Worm (Caenorhabditis elegans) whole organism, L4 larva: ENCODE results near the gene Y37E11B.5.

Experiments used
- F26F4.8 ChIP-seq: fragments of 200-800 bp; sonication (Bioruptor generic); conservative IDR thresholded peaks from 2 replicates; pipeline ENCODE4 v1.3.6; 2022; ENCODE audit warnings: missing genetic modification characterization, missing compliant biosample characterization
- F37D6.2 ChIP-seq: sonication (generic microtip); optimal IDR thresholded peaks from 2 replicates; lab custom pipeline; 2016; ENCODE audit warnings: mild to moderate bottlenecking, missing genetic modification characterization, missing compliant biosample characterization
- R02D3.7 ChIP-seq: fragments of 150-350 bp; sonication (generic microtip); optimal IDR thresholded peaks from 3 replicates; lab custom pipeline; 2014; ENCODE audit warnings: missing biosample characterization, missing genetic modification characterization
- T20F7.1 ChIP-seq: fragments of 200-800 bp; sonication (Bioruptor generic); optimal IDR thresholded peaks from 2 replicates; lab custom pipeline; 2018; ENCODE audit warnings: mild to moderate bottlenecking, missing genetic modification characterization, missing compliant biosample characterization
- T26A8.4 ChIP-seq: fragments of 200-800 bp; sonication (Bioruptor generic); IDR thresholded peaks from 2 replicates; pipeline ENCODE4 v1.3.6; 2022; ENCODE audit warnings: missing genetic modification characterization, missing compliant biosample characterization
- Y105C5A.15 ChIP-seq: fragments of 200-800 bp; sonication (Bioruptor generic); IDR thresholded peaks from 2 replicates; pipeline ENCODE4 v1.3.6; 2022; ENCODE audit warnings: missing genetic modification characterization, missing compliant biosample characterization
- Y48G9A.11 ChIP-seq: fragments of 200-800 bp; sonication (Bioruptor generic); IDR thresholded peaks from 2 replicates; pipeline ENCODE4 v1.3.6; 2022; ENCODE audit warnings: missing genetic modification reagents, missing genetic modification characterization, missing compliant biosample characterization
- ZK546.5 ChIP-seq, 2 experiments: sonication (generic microtip); optimal IDR thresholded peaks; 2 replicates each; lab custom pipeline; 2017; ENCODE audit warnings: missing biosample characterization in 2 of 2, missing genetic modification characterization in 2 of 2
- aha-1 ChIP-seq: fragments of 150-350 bp; peaks from one replicate; lab custom pipeline; 2014; ENCODE audit warnings: missing biosample characterization, missing genetic modification characterization
- attf-4 ChIP-seq: sonication (generic microtip); optimal IDR thresholded peaks from 3 replicates; lab custom pipeline; 2017; ENCODE audit warnings: missing biosample characterization, missing genetic modification characterization
- ceh-28 ChIP-seq: fragments of 150-350 bp; optimal IDR thresholded peaks from 2 replicates; lab custom pipeline; 2014; ENCODE audit warnings: missing biosample characterization, missing genetic modification reagents, missing genetic modification characterization
- ceh-62 ChIP-seq: sonication (generic microtip); optimal IDR thresholded peaks from 2 replicates; lab custom pipeline; 2017; ENCODE audit warnings: missing biosample characterization, missing genetic modification characterization
- ctbp-1 ChIP-seq: fragments of 200-800 bp; sonication (Bioruptor generic); IDR thresholded peaks from 2 replicates; pipeline ENCODE4 v1.3.6; 2022; ENCODE audit warnings: missing genetic modification reagents, missing genetic modification characterization, missing compliant biosample characterization
- daf-12 ChIP-seq: fragments of 150-350 bp; optimal IDR thresholded peaks from 2 replicates; lab custom pipeline; 2014; ENCODE audit warnings: missing biosample characterization, missing genetic modification reagents, missing genetic modification characterization
- daf-8 ChIP-seq: fragments of 200-800 bp; sonication (Bioruptor generic); IDR thresholded peaks from 2 replicates; pipeline ENCODE4 v1.3.6; 2022; ENCODE audit warnings: missing genetic modification characterization, missing compliant biosample characterization
- dmd-8 ChIP-seq: fragments of 200-800 bp; sonication (Bioruptor generic); IDR thresholded peaks from 2 replicates; pipeline ENCODE4 v1.3.6; 2022; ENCODE audit warnings: missing genetic modification characterization, missing compliant biosample characterization
- dmd-9 ChIP-seq: fragments of 200-800 bp; sonication (Bioruptor generic); IDR thresholded peaks from 2 replicates; pipeline ENCODE4 v1.3.6; 2022; ENCODE audit warnings: missing genetic modification reagents, missing genetic modification characterization, missing compliant biosample characterization
- dpl-1 ChIP-seq: fragments of 150-350 bp; optimal IDR thresholded peaks from 2 replicates; lab custom pipeline; 2014; ENCODE audit warnings: missing biosample characterization, missing genetic modification reagents, missing genetic modification characterization
- duxl-1 ChIP-seq: sonication (generic microtip); optimal IDR thresholded peaks from 2 replicates; lab custom pipeline; 2016; ENCODE audit warnings: mild to moderate bottlenecking, missing genetic modification characterization, moderate library complexity, missing compliant biosample characterization; ENCODE audit not compliant: poor library complexity
- egl-27 ChIP-seq: sonication (generic microtip); optimal IDR thresholded peaks from 3 replicates; lab custom pipeline; 2017; ENCODE audit warnings: missing biosample characterization, missing genetic modification reagents, missing genetic modification characterization
- egl-43 ChIP-seq: fragments of 200-800 bp; sonication (Bioruptor generic); IDR thresholded peaks from 2 replicates; pipeline ENCODE4 v1.3.6; 2022; ENCODE audit warnings: missing genetic modification reagents, missing genetic modification characterization, missing compliant biosample characterization
- fkh-10 ChIP-seq: fragments of 150-350 bp; optimal IDR thresholded peaks from 2 replicates; lab custom pipeline; 2014; ENCODE audit warnings: missing biosample characterization, missing genetic modification reagents, missing genetic modification characterization
- hmg-1.1 ChIP-seq: fragments of 200-800 bp; sonication (Bioruptor generic); IDR thresholded peaks from 2 replicates; pipeline ENCODE4 v1.3.6; 2022; ENCODE audit warnings: missing genetic modification reagents, missing genetic modification characterization, missing compliant biosample characterization
- lin-1 ChIP-seq: fragments of 200-800 bp; sonication (Bioruptor generic); IDR thresholded peaks from 2 replicates; pipeline ENCODE4 v1.3.6; 2022; ENCODE audit warnings: missing genetic modification reagents, missing genetic modification characterization, missing compliant biosample characterization
- lin-15B ChIP-seq: fragments of 150-350 bp; sonication (generic microtip); optimal IDR thresholded peaks from 3 replicates; lab custom pipeline; 2014; ENCODE audit warnings: missing biosample characterization, missing genetic modification characterization
- lsy-2 ChIP-seq, 2 experiments: fragments of 150-350 bp in 1 of 2; sonication (generic microtip) in 1 of 2; optimal IDR thresholded peaks; 2 replicates each; lab custom pipeline; 2014 to 2017; ENCODE audit warnings: missing biosample characterization in 2 of 2, missing genetic modification characterization in 2 of 2
- madf-9 ChIP-seq: fragments of 200-800 bp; sonication (Bioruptor generic); conservative IDR thresholded peaks from 2 replicates; pipeline ENCODE4 v1.3.6; 2022; ENCODE audit warnings: missing genetic modification reagents, missing genetic modification characterization, missing compliant biosample characterization
- mdl-1 ChIP-seq, 2 experiments: fragments of 150-350 bp in 1 of 2; sonication (generic microtip) in 1 of 2; optimal IDR thresholded peaks; 2 replicates each; lab custom pipeline; 2014 to 2017; ENCODE audit warnings: missing biosample characterization in 2 of 2, missing genetic modification characterization in 2 of 2
- mep-1 ChIP-seq: fragments of 150-350 bp; sonication (generic microtip); optimal IDR thresholded peaks from 3 replicates; lab custom pipeline; 2014; ENCODE audit warnings: missing biosample characterization, missing genetic modification characterization
- mes-2 ChIP-seq: sonication (generic microtip); optimal IDR thresholded peaks from 2 replicates; lab custom pipeline; 2016; ENCODE audit warnings: missing genotype, mild to moderate bottlenecking, missing genetic modification characterization, missing compliant biosample characterization; ENCODE audit not compliant: poor library complexity, severe bottlenecking
- mxl-2 ChIP-seq: fragments of 200-800 bp; sonication (Bioruptor generic); conservative IDR thresholded peaks from 2 replicates; pipeline ENCODE4 v1.3.6; 2022; ENCODE audit warnings: missing genetic modification reagents, missing genetic modification characterization, missing compliant biosample characterization
- nhr-11 ChIP-seq: fragments of 150-350 bp; optimal IDR thresholded peaks from 2 replicates; lab custom pipeline; 2014; ENCODE audit warnings: missing biosample characterization, missing genetic modification characterization
- nhr-28 ChIP-seq: fragments of 150-350 bp; optimal IDR thresholded peaks from 2 replicates; lab custom pipeline; 2014; ENCODE audit warnings: missing biosample characterization, missing genetic modification characterization
- nhr-41 ChIP-seq: fragments of 200-800 bp; sonication (Bioruptor generic); IDR thresholded peaks from 2 replicates; pipeline ENCODE4 v1.3.6; 2022; ENCODE audit warnings: missing genetic modification reagents, missing genetic modification characterization, missing compliant biosample characterization
- nhr-42 ChIP-seq: fragments of 200-800 bp; sonication (Bioruptor generic); IDR thresholded peaks from 2 replicates; pipeline ENCODE4 v1.3.6; 2022; ENCODE audit warnings: missing genetic modification characterization, missing compliant biosample characterization
- nhr-48 ChIP-seq: sonication (generic microtip); optimal IDR thresholded peaks from 2 replicates; lab custom pipeline; 2016; ENCODE audit warnings: mild to moderate bottlenecking, missing genetic modification characterization, missing compliant biosample characterization
- nhr-6 ChIP-seq: fragments of 150-350 bp; optimal IDR thresholded peaks from 2 replicates; lab custom pipeline; 2014; ENCODE audit warnings: missing biosample characterization, missing genetic modification characterization
- nhr-76 ChIP-seq: fragments of 150-350 bp; optimal IDR thresholded peaks from 2 replicates; lab custom pipeline; 2014; ENCODE audit warnings: missing biosample characterization, missing genetic modification characterization
- nhr-77 ChIP-seq: fragments of 150-350 bp; optimal IDR thresholded peaks from 2 replicates; lab custom pipeline; 2014; ENCODE audit warnings: missing biosample characterization, missing genetic modification characterization
- pha-4 ChIP-seq, 2 experiments: fragments of 150-350 bp in 1 of 2; fragments of 200-800 bp in 1 of 2; sonication (Bioruptor generic) in 1 of 2; IDR thresholded peaks in 1 of 2; optimal IDR thresholded peaks in 1 of 2; 2 replicates each; pipeline versions ENCODE4 v1.3.6 to Lab custom; 2014 to 2022; ENCODE audit warnings: missing genetic modification characterization in 2 of 2, missing genetic modification reagents in 2 of 2, missing biosample characterization in 1 of 2, missing compliant biosample characterization in 1 of 2
- pqm-1 ChIP-seq: sonication (generic microtip); optimal IDR thresholded peaks from 2 replicates; lab custom pipeline; 2017; ENCODE audit warnings: missing biosample characterization, missing genetic modification characterization
- sdz-12 ChIP-seq: fragments of 200-800 bp; sonication (Bioruptor generic); optimal IDR thresholded peaks from 2 replicates; lab custom pipeline; 2018; ENCODE audit warnings: mild to moderate bottlenecking, missing genetic modification characterization, missing compliant biosample characterization
- set-16 ChIP-seq: fragments of 200-800 bp; sonication (Bioruptor generic); IDR thresholded peaks from 2 replicates; pipeline ENCODE4 v1.3.6; 2022; ENCODE audit warnings: missing genetic modification reagents, missing genetic modification characterization, missing compliant biosample characterization
- tag-97 ChIP-seq: fragments of 200-800 bp; sonication (Bioruptor generic); IDR thresholded peaks from 2 replicates; pipeline ENCODE4 v1.3.6; 2022; ENCODE audit warnings: missing genetic modification characterization, missing compliant biosample characterization
- unc-39 ChIP-seq: sonication (generic microtip); optimal IDR thresholded peaks from 2 replicates; lab custom pipeline; 2017; ENCODE audit warnings: missing biosample characterization, missing genetic modification characterization
- zfp-3 ChIP-seq: fragments of 200-800 bp; sonication (Bioruptor generic); conservative IDR thresholded peaks from 2 replicates; pipeline ENCODE4 v1.3.6; 2022; ENCODE audit warnings: missing genetic modification reagents, missing genetic modification characterization, missing compliant biosample characterization
- zip-11 ChIP-seq: fragments of 200-800 bp; sonication (Bioruptor generic); IDR thresholded peaks from 2 replicates; pipeline ENCODE4 v1.3.6; 2022; ENCODE audit warnings: missing genetic modification characterization, missing compliant biosample characterization
- ztf-11 ChIP-seq: fragments of 150-350 bp; optimal IDR thresholded peaks from 2 replicates; lab custom pipeline; 2014; ENCODE audit warnings: missing biosample characterization, missing genetic modification characterization

Y37E11B.5 gene

ce11 chrIV:3613022-3613605 is 14.8 kb upstream of the Y37E11B.5 start, which contains the start of gene ltah-1.2 (continued):
- no peak for TF ChIP-seq Y105C5A.15 (GFP tag; lab: Robert Waterston, UW)
- TF ChIP-seq ctbp-1 (GFP tag; lab: Robert Waterston, UW), result peak; percentile 40; the same call in 1 of the 2 replicates
- no peak for TF ChIP-seq nhr-6 (tag; lab: Kevin White, UChicago)
- no peak for TF ChIP-seq lin-1 (GFP tag; lab: Robert Waterston, UW)
- TF ChIP-seq nhr-77 (tag; lab: Kevin White, UChicago), result peak; percentile 5
- TF ChIP-seq nhr-41 (GFP tag; lab: Robert Waterston, UW), result 0 out of 2 replicates have a peak, but pooled peaks have one; percentile 25
- no peak for TF ChIP-seq zfp-3 (GFP tag; lab: Robert Waterston, UW)
- TF ChIP-seq duxl-1, result no peak
- TF ChIP-seq egl-27 (tag; lab: Kevin White, UChicago), result no peak
- no peak for TF ChIP-seq dmd-9 (GFP tag; lab: Robert Waterston, UW)
- TF ChIP-seq R02D3.7 (tag; lab: Kevin White, UChicago), result no peak
- TF ChIP-seq nhr-48 (tag; lab: Kevin White, UChicago), result peak; percentile 40
- TF ChIP-seq F26F4.8, result no peak
- TF ChIP-seq mdl-1 (tag; optimal IDR thresholded peaks at IDR 0.05; lab: Kevin White, UChicago), result no peak
- no peak for TF ChIP-seq nhr-11
- TF ChIP-seq T20F7.1 (GFP tag; lab: Kevin White, UChicago), result no peak
- 0 out of 2 replicates have a peak, but pooled peaks have one; percentile 40 for TF ChIP-seq egl-43 (GFP tag; lab: Robert Waterston, UW)
- no peak for TF ChIP-seq madf-9 (GFP tag; lab: Robert Waterston, UW)
- TF ChIP-seq, all 104 proteins: peak for 19

ce11 chrIV:3611845-3612244 is 13.5 kb upstream of the Y37E11B.5 start:
- TF ChIP-seq mes-2 (tag; lab: Kevin White, UChicago) (peak; percentile 43), mep-1 (no peak), Y105C5A.15 (GFP tag; lab: Robert Waterston, UW) (no peak), daf-8 (GFP tag; lab: Robert Waterston, UW) (no peak), Y48G9A.11 (GFP tag; lab: Robert Waterston, UW) (no peak), F37D6.2 (no peak), R02D3.7 (tag; lab: Kevin White, UChicago) (no peak), ceh-62 (no peak), dmd-8 (0 out of 2 replicates have a peak, but pooled peaks have one; percentile 10), nhr-6 (tag; lab: Kevin White, UChicago) (no peak), hmg-1.1 (GFP tag; lab: Robert Waterston, UW) (no peak), ZK546.5 (tag; optimal IDR thresholded peaks at IDR 0.05; lab: Kevin White, UChicago) (no peak), nhr-42 (peak; percentile 59; the same call in 1 of the 2 replicates), lsy-2 (tag; optimal IDR thresholded peaks at IDR 0.05; lab: Kevin White, UChicago) (peak in 1 of 2 experiments; percentile 10), zfp-3 (GFP tag; lab: Robert Waterston, UW) (no peak), nhr-28 (tag; lab: Kevin White, UChicago) (peak; percentile 89), ceh-28 (tag; lab: Kevin White, UChicago) (no peak), nhr-76 (no peak), mxl-2 (GFP tag; lab: Robert Waterston, UW) (no peak), sdz-12 (GFP tag; lab: Kevin White, UChicago) (no peak), unc-39 (tag; lab: Kevin White, UChicago) (no peak), attf-4 (tag; lab: Kevin White, UChicago) (no peak), daf-12 (tag; lab: Kevin White, UChicago) (no peak), aha-1 (no peak), egl-43 (GFP tag; lab: Robert Waterston, UW) (no peak), T26A8.4 (GFP tag; lab: Robert Waterston, UW) (peak; percentile 64; the same call in 1 of the 2 replicates), dpl-1 (GFP tag; lab: Kevin White, UChicago) (no peak), zip-11 (no peak), set-16 (GFP tag; lab: Robert Waterston, UW) (peak; percentile 49; the same call in 1 of the 2 replicates), fkh-10 (GFP tag; lab: Kevin White, UChicago) (no peak), madf-9 (GFP tag; lab: Robert Waterston, UW) (no peak), pha-4 (GFP tag; IDR thresholded peaks at IDR 0.05; lab: Robert Waterston, UW) (peak; percentile 68; the same call in 1 of the 2 replicates), pha-4 (tag; optimal IDR thresholded peaks at IDR 0.05; lab: Kevin White, UChicago) (no peak), nhr-48 (tag; lab: Kevin White, UChicago) (peak; percentile 83), T20F7.1 (GFP tag; lab: Kevin White, UChicago) (no peak), pqm-1 (tag; lab: Kevin White, UChicago) (peak; percentile 82), tag-97 (no peak), lin-15B (no peak), lin-1 (GFP tag; lab: Robert Waterston, UW) (peak; percentile 84), ztf-11 (tag; lab: Kevin White, UChicago) (no peak)
